Worm (Caenorhabditis elegans) whole organism, L4 larva: Measurements from ENCODE around the gene gcy-3.

ENCODE experiments used
- ama-1 ChIP-seq: fragments of 150-350 bp; optimal IDR thresholded peaks from 2 replicates; lab custom pipeline; 2014; ENCODE audit warnings: inconsistent platforms, mixed read lengths
- cey-2 ChIP-seq: sonication (generic microtip); optimal IDR thresholded peaks from 3 replicates; lab custom pipeline; 2017; ENCODE audit warnings: missing genetic modification characterization, mild to moderate bottlenecking, missing compliant biosample characterization, antibody characterized with exemption, borderline replicate concordance; ENCODE audit not compliant: insufficient read depth
- daf-16 ChIP-seq, 3 experiments: sonication (generic microtip); optimal IDR thresholded peaks; 2 replicates each; lab custom pipeline; 2016 to 2017; ENCODE audit warnings: missing genetic modification characterization in 3 of 3, missing genetic modification reagents in 3 of 3, mild to moderate bottlenecking in 2 of 3, missing compliant biosample characterization in 2 of 3, missing biosample characterization in 1 of 3, moderate library complexity in 1 of 3
- dpl-1 ChIP-seq: fragments of 150-350 bp; optimal IDR thresholded peaks from 2 replicates; lab custom pipeline; 2014; ENCODE audit warnings: missing biosample characterization, missing genetic modification reagents, missing genetic modification characterization
- lin-13 ChIP-seq: fragments of 150-350 bp; optimal IDR thresholded peaks from 2 replicates; lab custom pipeline; 2014; ENCODE audit warnings: missing biosample characterization, missing genetic modification reagents, missing genetic modification characterization
- lin-29 ChIP-seq: fragments of 200-800 bp; sonication (Bioruptor generic); IDR thresholded peaks from 2 replicates; pipeline ENCODE4 v1.3.6; 2022; ENCODE audit warnings: missing genetic modification reagents, missing genetic modification characterization, missing compliant biosample characterization
- lin-39 ChIP-seq: fragments of 150-350 bp; optimal IDR thresholded peaks from 2 replicates; lab custom pipeline; 2014; ENCODE audit warnings: missing biosample characterization, missing genetic modification reagents, missing genetic modification characterization
- lsy-2 ChIP-seq, 2 experiments: fragments of 150-350 bp in 1 of 2; sonication (generic microtip) in 1 of 2; optimal IDR thresholded peaks; 2 replicates each; lab custom pipeline; 2014 to 2017; ENCODE audit warnings: missing biosample characterization in 2 of 2, missing genetic modification characterization in 2 of 2
- nhr-102 ChIP-seq: sonication (generic microtip); optimal IDR thresholded peaks from 2 replicates; lab custom pipeline; 2016; ENCODE audit warnings: mild to moderate bottlenecking, missing genetic modification characterization, moderate library complexity, missing compliant biosample characterization
- nhr-11 ChIP-seq: fragments of 150-350 bp; optimal IDR thresholded peaks from 2 replicates; lab custom pipeline; 2014; ENCODE audit warnings: missing biosample characterization, missing genetic modification characterization
- nhr-28 ChIP-seq: fragments of 150-350 bp; optimal IDR thresholded peaks from 2 replicates; lab custom pipeline; 2014; ENCODE audit warnings: missing biosample characterization, missing genetic modification characterization
- set-16 ChIP-seq: fragments of 200-800 bp; sonication (Bioruptor generic); IDR thresholded peaks from 2 replicates; pipeline ENCODE4 v1.3.6; 2022; ENCODE audit warnings: missing genetic modification reagents, missing genetic modification characterization, missing compliant biosample characterization
- spr-1 ChIP-seq: sonication (generic microtip); optimal IDR thresholded peaks from 2 replicates; lab custom pipeline; 2016; ENCODE audit warnings: mild to moderate bottlenecking, missing genetic modification characterization, missing compliant biosample characterization
- ztf-7 ChIP-seq: fragments of 150-350 bp; optimal IDR thresholded peaks from 2 replicates; lab custom pipeline; 2014; ENCODE audit warnings: missing biosample characterization, missing genetic modification characterization

DNA sequence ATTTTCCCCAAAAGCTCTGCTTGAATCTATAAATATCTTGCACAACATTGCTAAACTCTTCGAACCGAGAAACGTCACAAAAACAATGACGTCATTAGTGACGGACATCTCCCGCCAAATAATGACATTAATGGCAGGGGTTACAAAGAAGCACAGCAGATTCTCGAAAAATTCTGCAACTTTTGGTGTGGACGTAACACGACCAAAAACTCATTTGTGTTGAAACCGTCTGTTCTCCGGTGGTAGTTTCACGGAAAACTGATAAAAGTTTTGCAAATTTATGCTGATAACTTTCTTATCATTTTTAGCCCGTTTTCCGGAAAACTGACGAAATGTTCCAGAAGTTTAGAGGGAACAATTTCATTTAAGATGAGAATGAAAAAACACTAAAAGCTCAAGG is 8.5 kb downstream of the gcy-3 start:
- TF ChIP-seq lsy-2 (tag; optimal IDR thresholded peaks at IDR 0.05; lab: Kevin White, UChicago) (peak in 1 of 2 experiments; percentile 15), set-16 (no peak), spr-1 (tag; lab: Kevin White, UChicago) (no peak), lin-29 (no peak), ztf-7 (tag; lab: Kevin White, UChicago) (no peak), nhr-11 (no peak), ama-1 (lab: Kevin White, UChicago) (no peak), nhr-28 (tag; lab: Kevin White, UChicago) (peak; percentile 45), dpl-1 (GFP tag; lab: Kevin White, UChicago) (no peak), lin-39 (tag; lab: Kevin White, UChicago) (no peak), nhr-102 (no peak), lin-13 (no peak), cey-2 (tag; lab: Kevin White, UChicago) (no peak), daf-16 (GFP tag; optimal IDR thresholded peaks at IDR 0.05; lab: Kevin White, UChicago) (no peak), daf-16 (tag; optimal IDR thresholded peaks at IDR 0.05; lab: Kevin White, UChicago) (peak; percentile 31)
